Fruit fly (Drosophila melanogaster) whole organism, embryonic: ENCODE data around the gene CG33695.
A peak's percentile ranks its signal among the peaks of the same experiment; 100 is the strongest.

ENCODE experiments used
- Ada2b ChIP-seq: fragments of 200-800 bp; sonication (Bioruptor generic); IDR thresholded peaks from 2 replicates; pipeline ENCODE4 v1.3.6; 2022; ENCODE audit warnings: missing biosample characterization, missing genetic modification characterization
- Awh ChIP-seq: fragments of 200-800 bp; sonication (Bioruptor generic); IDR thresholded peaks from 2 replicates; pipeline ENCODE4, ENCODE4 v1.3.6; 2022; ENCODE audit warnings: missing biosample characterization, missing genetic modification characterization
- Blimp-1 ChIP-seq: fragments of 200-800 bp; sonication (Bioruptor generic); optimal IDR thresholded peaks from 3 replicates; lab custom pipeline; 2018; ENCODE audit warnings: missing biosample characterization, missing genetic modification characterization, mild to moderate bottlenecking, moderate library complexity, missing genetic modification reagents
- CG10147 ChIP-seq: fragments of 200-800 bp; sonication (Bioruptor generic); optimal IDR thresholded peaks from 2 replicates; lab custom pipeline; 2019; ENCODE audit warnings: missing biosample characterization, mild to moderate bottlenecking, missing genetic modification characterization, moderate library complexity
- CG10979 ChIP-seq: fragments of 200-800 bp; sonication (Bioruptor generic); optimal IDR thresholded peaks from 2 replicates; lab custom pipeline; 2018; ENCODE audit warnings: missing biosample characterization, mild to moderate bottlenecking, missing genetic modification characterization, moderate library complexity
- CG11504 ChIP-seq: fragments of 200-800 bp; sonication (Bioruptor generic); optimal IDR thresholded peaks from 3 replicates; lab custom pipeline; 2019; ENCODE audit warnings: missing biosample characterization, mild to moderate bottlenecking, missing genetic modification characterization, moderate library complexity
- CG12219 ChIP-seq: fragments of 200-800 bp; sonication (Bioruptor generic); optimal IDR thresholded peaks from 3 replicates; lab custom pipeline; 2018; ENCODE audit warnings: missing biosample characterization, mild to moderate bottlenecking, missing genetic modification characterization
- CG12236 ChIP-seq: fragments of 200-800 bp; sonication (Bioruptor generic); optimal IDR thresholded peaks from 2 replicates; lab custom pipeline; 2016; ENCODE audit warnings: missing biosample characterization, missing genetic modification characterization
- CG13287 ChIP-seq: fragments of 200-800 bp; sonication (Bioruptor generic); IDR thresholded peaks from 2 replicates; pipeline ENCODE4 v1.3.6; 2022; ENCODE audit warnings: missing biosample characterization, missing genetic modification characterization; ENCODE audit not compliant: partially characterized antibody
- CG13424 ChIP-seq: fragments of 200-800 bp; sonication (Bioruptor generic); optimal IDR thresholded peaks from 2 replicates; lab custom pipeline; 2019; ENCODE audit warnings: missing biosample characterization, mild to moderate bottlenecking, missing genetic modification characterization, moderate library complexity
- CG13775 ChIP-seq: fragments of 200-800 bp; sonication (Bioruptor generic); optimal IDR thresholded peaks from 3 replicates; lab custom pipeline; 2017; ENCODE audit warnings: missing biosample characterization, mild to moderate bottlenecking, missing genetic modification characterization
- CG15696 ChIP-seq: fragments of 200-800 bp; sonication (Bioruptor generic); optimal IDR thresholded peaks from 2 replicates; lab custom pipeline; 2019; ENCODE audit warnings: missing biosample characterization, mild to moderate bottlenecking, missing genetic modification characterization, moderate library complexity
- CG17328 ChIP-seq: fragments of 200-800 bp; sonication (Bioruptor generic); IDR thresholded peaks from 2 replicates; pipeline ENCODE4 v1.3.6; 2022; ENCODE audit warnings: missing biosample characterization, missing genetic modification characterization
- CG17359 ChIP-seq: fragments of 200-800 bp; sonication (Bioruptor generic); optimal IDR thresholded peaks from 3 replicates; lab custom pipeline; 2018; ENCODE audit warnings: missing biosample characterization, mild to moderate bottlenecking, missing genetic modification characterization, moderate library complexity
- CG17612 ChIP-seq: fragments of 200-800 bp; sonication (Bioruptor generic); IDR thresholded peaks from 2 replicates; pipeline ENCODE4 v1.3.6; 2022; ENCODE audit warnings: missing biosample characterization, missing genetic modification characterization
- CG17829 ChIP-seq: fragments of 200-800 bp; optimal IDR thresholded peaks from 2 replicates; lab custom pipeline; 2019; ENCODE audit warnings: missing biosample characterization, mild to moderate bottlenecking, missing genetic modification characterization, moderate library complexity
- CG17912 ChIP-seq: fragments of 200-800 bp; sonication (Bioruptor generic); optimal IDR thresholded peaks from 2 replicates; lab custom pipeline; 2018; ENCODE audit warnings: missing biosample characterization, mild to moderate bottlenecking, missing genetic modification characterization
- CG18262 ChIP-seq: fragments of 200-800 bp; optimal IDR thresholded peaks from 3 replicates; lab custom pipeline; 2019; ENCODE audit warnings: missing biosample characterization, mild to moderate bottlenecking, missing genetic modification characterization, moderate library complexity
- CG3726 ChIP-seq: fragments of 200-800 bp; sonication (Bioruptor generic); IDR thresholded peaks from 3 replicates; pipeline ENCODE4, ENCODE4 v1.3.6; 2022; ENCODE audit warnings: missing biosample characterization, missing genetic modification characterization
- CG4854 ChIP-seq: fragments of 200-800 bp; sonication (Bioruptor generic); optimal IDR thresholded peaks from 2 replicates; lab custom pipeline; 2016; ENCODE audit warnings: missing biosample characterization, missing genetic modification characterization, inconsistent platforms
- CG5180 ChIP-seq: fragments of 200-800 bp; sonication (Bioruptor generic); optimal IDR thresholded peaks from 3 replicates; lab custom pipeline; 2017; ENCODE audit warnings: missing biosample characterization, missing genetic modification characterization, mild to moderate bottlenecking, moderate library complexity, missing genetic modification reagents
- CG8765 ChIP-seq: fragments of 200-800 bp; sonication (Bioruptor generic); IDR thresholded peaks from 2 replicates; pipeline ENCODE4 v1.3.6; 2022; ENCODE audit warnings: missing biosample characterization, missing genetic modification characterization
- Dip3 ChIP-seq: fragments of 200-800 bp; sonication (Bioruptor generic); optimal IDR thresholded peaks from 3 replicates; lab custom pipeline; 2016; ENCODE audit warnings: missing biosample characterization, missing genetic modification characterization
- Nf-YB ChIP-seq: fragments of 200-800 bp; sonication (Bioruptor generic); optimal IDR thresholded peaks from 3 replicates; lab custom pipeline; 2019; ENCODE audit warnings: missing biosample characterization, mild to moderate bottlenecking, missing genetic modification characterization, moderate library complexity
- Nf-YC ChIP-seq: fragments of 200-800 bp; optimal IDR thresholded peaks from 3 replicates; lab custom pipeline; 2019; ENCODE audit warnings: missing biosample characterization, mild to moderate bottlenecking, missing genetic modification characterization, moderate library complexity
- Ravus ChIP-seq: fragments of 200-800 bp; sonication (Bioruptor generic); IDR thresholded peaks from 2 replicates; pipeline ENCODE4 v1.3.6; 2022; ENCODE audit warnings: missing biosample characterization, missing genetic modification characterization
- Trl ChIP-seq, 3 experiments: fragments of >200 bp in 2 of 3; fragments of 200-800 bp in 1 of 3; sonication (Bioruptor generic) in 1 of 3; optimal IDR thresholded peaks; 2 replicates in 1 of 3; 3 replicates in 2 of 3; lab custom pipeline; 2016 to 2017; ENCODE audit warnings: missing biosample characterization in 1 of 3, missing genetic modification characterization in 1 of 3
- Xrp1 ChIP-seq: fragments of 200-800 bp; sonication (Bioruptor generic); IDR thresholded peaks from 2 replicates; pipeline ENCODE4 v1.3.6; 2022; ENCODE audit warnings: missing biosample characterization, missing genetic modification characterization
- bsh ChIP-seq, 2 experiments: fragments of 200-800 bp; sonication (Bioruptor generic); optimal IDR thresholded peaks; 2 replicates each; lab custom pipeline; 2017 to 2018; ENCODE audit warnings: mild to moderate bottlenecking in 2 of 2, missing biosample characterization in 2 of 2, missing genetic modification characterization in 2 of 2, moderate library complexity in 1 of 2
- cg ChIP-seq: fragments of 200-800 bp; sonication (Bioruptor generic); optimal IDR thresholded peaks from 3 replicates; lab custom pipeline; 2019; ENCODE audit warnings: missing biosample characterization, mild to moderate bottlenecking, missing genetic modification characterization, moderate library complexity
- chinmo ChIP-seq: fragments of 200-800 bp; sonication (Bioruptor generic); IDR thresholded peaks from 4 replicates; pipeline ENCODE4 v1.3.6; 2022; ENCODE audit warnings: missing biosample characterization, missing genetic modification characterization; ENCODE audit not compliant: partially characterized antibody
- crol ChIP-seq: fragments of 200-800 bp; sonication (Bioruptor generic); IDR thresholded peaks from 2 replicates; pipeline ENCODE4 v1.3.6; 2022; ENCODE audit warnings: missing biosample characterization, missing genetic modification characterization
- dmrt99B ChIP-seq: fragments of 200-800 bp; sonication (Bioruptor generic); optimal IDR thresholded peaks from 2 replicates; lab custom pipeline; 2018; ENCODE audit warnings: missing biosample characterization, mild to moderate bottlenecking, missing genetic modification characterization, moderate library complexity
- fd96Cb ChIP-seq: fragments of 200-800 bp; sonication (Bioruptor generic); optimal IDR thresholded peaks from 2 replicates; lab custom pipeline; 2018; ENCODE audit warnings: missing biosample characterization, mild to moderate bottlenecking, missing genetic modification characterization, moderate library complexity
- gem ChIP-seq: fragments of 200-800 bp; sonication (Bioruptor generic); optimal IDR thresholded peaks from 2 replicates; lab custom pipeline; 2019; ENCODE audit warnings: missing biosample characterization, mild to moderate bottlenecking, missing genetic modification characterization, moderate library complexity
- inv ChIP-seq: fragments of 200-800 bp; sonication (Bioruptor generic); IDR thresholded peaks from 2 replicates; pipeline ENCODE4 v1.3.6; 2022; ENCODE audit warnings: missing biosample characterization, missing genetic modification characterization; ENCODE audit not compliant: partially characterized antibody
- kni ChIP-seq: fragments of 200-800 bp; sonication (Bioruptor generic); optimal IDR thresholded peaks from 3 replicates; lab custom pipeline; 2017; ENCODE audit warnings: mild to moderate bottlenecking, missing biosample characterization, missing genetic modification reagents, missing genetic modification characterization
- lmd ChIP-seq: fragments of 200-800 bp; sonication (Bioruptor generic); IDR thresholded peaks from 2 replicates; pipeline ENCODE4 v1.3.6; 2022; ENCODE audit warnings: missing biosample characterization, missing genetic modification characterization
- phol ChIP-seq: fragments of 200-800 bp; sonication (Bioruptor generic); optimal IDR thresholded peaks from 3 replicates; lab custom pipeline; 2018; ENCODE audit warnings: missing biosample characterization, mild to moderate bottlenecking, missing genetic modification characterization, moderate library complexity
- psq ChIP-seq: fragments of 200-800 bp; sonication (Bioruptor generic); optimal IDR thresholded peaks from 2 replicates; lab custom pipeline; 2017; ENCODE audit warnings: missing biosample characterization, missing genetic modification characterization
- schlank ChIP-seq: fragments of 200-800 bp; sonication (Bioruptor generic); optimal IDR thresholded peaks from 2 replicates; lab custom pipeline; 2018; ENCODE audit warnings: missing biosample characterization, mild to moderate bottlenecking, missing genetic modification characterization
- sens ChIP-seq: fragments of 200-800 bp; sonication (Bioruptor generic); peaks from one replicate; lab custom pipeline; 2016; ENCODE audit warnings: missing biosample characterization, missing genetic modification characterization
- sqz ChIP-seq: fragments of 200-800 bp; sonication (Bioruptor generic); optimal IDR thresholded peaks from 3 replicates; lab custom pipeline; 2018; ENCODE audit warnings: missing biosample characterization, mild to moderate bottlenecking, missing genetic modification characterization
- tap ChIP-seq: fragments of 200-800 bp; optimal IDR thresholded peaks from 3 replicates; lab custom pipeline; 2019; ENCODE audit warnings: missing biosample characterization, mild to moderate bottlenecking, missing genetic modification characterization, moderate library complexity
- toy ChIP-seq: fragments of 200-800 bp; sonication (Bioruptor generic); IDR thresholded peaks from 2 replicates; pipeline ENCODE4 v1.3.6; 2022; ENCODE audit warnings: missing biosample characterization, missing genetic modification characterization
- usp ChIP-seq: fragments of >200 bp; optimal IDR thresholded peaks from 2 replicates; lab custom pipeline; 2017; ENCODE audit warnings: missing biosample characterization, missing genetic modification characterization
- vvl ChIP-seq: fragments of 200-800 bp; sonication (Bioruptor generic); IDR thresholded peaks from 2 replicates; pipeline ENCODE4 v1.3.6; 2022; ENCODE audit warnings: missing biosample characterization, missing genetic modification characterization
- zen ChIP-seq: fragments of 200-800 bp; sonication (Bioruptor generic); optimal IDR thresholded peaks from 3 replicates; lab custom pipeline; 2018; ENCODE audit warnings: missing biosample characterization, mild to moderate bottlenecking, missing genetic modification characterization, moderate library complexity

The CG33695 gene

DNA sequence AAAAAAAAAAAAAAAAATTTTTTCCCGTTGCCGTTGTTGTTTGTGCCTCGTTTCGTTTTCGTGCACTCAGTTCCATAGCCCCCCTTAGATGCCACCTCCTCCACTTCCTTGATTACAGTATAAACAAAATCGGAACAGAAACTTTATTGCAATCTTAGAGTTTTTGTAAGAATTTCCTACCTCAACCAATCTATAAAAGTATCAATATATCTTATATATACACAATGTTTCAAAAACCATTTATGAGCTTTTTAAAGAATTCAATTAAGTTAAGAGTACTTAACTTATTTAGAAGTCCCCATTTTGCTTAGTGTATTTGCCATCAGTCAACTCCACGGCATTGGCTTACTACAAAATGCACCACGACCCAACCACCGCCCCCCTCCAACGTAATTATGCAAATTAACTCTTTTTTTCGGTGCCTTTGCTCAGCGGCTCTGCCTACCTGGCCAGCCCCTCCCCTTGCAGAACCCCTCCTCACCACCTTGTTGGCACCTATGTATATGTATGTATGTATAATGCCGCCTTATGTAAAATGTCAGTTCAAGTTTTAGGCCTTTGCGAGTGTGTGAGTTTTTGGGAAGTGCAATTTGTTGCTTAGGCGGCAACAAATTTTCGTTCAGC is 39.9 kb downstream of the CG33695 start:
- no peak for TF ChIP-seq CG15696 (tag; lab: Kevin White, UChicago)
- TF ChIP-seq vvl (GFP tag; lab: Robert Waterston, UW), result peak; percentile 94
- TF ChIP-seq zen (tag; lab: Kevin White, UChicago), result no peak
- no peak for TF ChIP-seq CG17359 (tag; lab: Kevin White, UChicago)
- TF ChIP-seq Awh (GFP tag; lab: Robert Waterston, UW), result peak; percentile 27; the same call in 1 of the 2 replicates
- TF ChIP-seq dmrt99B (tag; lab: Kevin White, UChicago), result peak; percentile 33
- TF ChIP-seq Ada2b (GFP tag; lab: Robert Waterston, UW), result no peak
- no peak for TF ChIP-seq CG17912
- no peak for TF ChIP-seq usp (GFP tag; lab: Kevin White, UChicago)
- TF ChIP-seq toy (GFP tag; lab: Robert Waterston, UW), result no peak
- TF ChIP-seq Nf-YB (GFP tag; lab: Kevin White, UChicago), result peak; percentile 2
- peak; percentile 25 for TF ChIP-seq Blimp-1 (GFP tag; lab: Kevin White, UChicago)
- no peak for TF ChIP-seq kni (GFP tag; lab: Kevin White, UChicago)
- no peak for TF ChIP-seq CG8765
- peak; percentile 9 for TF ChIP-seq phol
- TF ChIP-seq sqz (GFP tag; lab: Kevin White, UChicago), result peak; percentile 38
- peak; percentile 51 for TF ChIP-seq crol
- 0 out of 2 replicates have a peak, but pooled peaks have one; percentile 13 for TF ChIP-seq lmd
- TF ChIP-seq CG12236 (GFP tag; lab: Kevin White, UChicago), result no peak
- no peak for TF ChIP-seq CG5180 (GFP tag; lab: Kevin White, UChicago)
- TF ChIP-seq CG11504 (tag; lab: Kevin White, UChicago), result peak; percentile 45
- no peak for TF ChIP-seq CG13775
- peak in 1 of 2 experiments; percentile 13 for TF ChIP-seq bsh (GFP tag; optimal IDR thresholded peaks at IDR 0.05; lab: Kevin White, UChicago)
- peak; percentile 2 for TF ChIP-seq CG17829
- TF ChIP-seq CG18262 (tag; lab: Kevin White, UChicago), result peak; percentile 17
- TF ChIP-seq tap (tag; lab: Kevin White, UChicago), result no peak
- 0 out of 2 replicates have a peak, but pooled peaks have one; percentile 8 for TF ChIP-seq Xrp1 (GFP tag; lab: Robert Waterston, UW)
- peak; percentile 57 for TF ChIP-seq Nf-YC (tag; lab: Kevin White, UChicago)
- peak; percentile 0 for TF ChIP-seq fd96Cb (tag; lab: Kevin White, UChicago)
- peak; percentile 22 for TF ChIP-seq gem (tag; lab: Kevin White, UChicago)
- peak; percentile 74 for TF ChIP-seq sens (GFP tag; lab: Kevin White, UChicago)
- peak; percentile 11 for TF ChIP-seq cg (GFP tag; lab: Kevin White, UChicago)
- TF ChIP-seq CG10147 (GFP tag; lab: Kevin White, UChicago), result no peak
- no peak for TF ChIP-seq schlank (tag; lab: Kevin White, UChicago)
- TF ChIP-seq CG12219 (GFP tag; lab: Kevin White, UChicago), result no peak
- peak; percentile 22 for TF ChIP-seq CG10979 (tag; lab: Kevin White, UChicago)
- no peak for TF ChIP-seq Ravus (GFP tag; lab: Robert Waterston, UW)
- TF ChIP-seq CG13424 (tag; lab: Kevin White, UChicago), result no peak
- TF ChIP-seq Trl (optimal IDR thresholded peaks at IDR 0.05; lab: Kevin White, UChicago), result no peak
- no peak for TF ChIP-seq Trl (GFP tag; optimal IDR thresholded peaks at IDR 0.05; lab: Kevin White, UChicago)
- no peak for TF ChIP-seq psq (GFP tag; lab: Kevin White, UChicago)
- no peak for TF ChIP-seq CG17612
- TF ChIP-seq Dip3 (GFP tag; lab: Kevin White, UChicago), result no peak
- no peak for TF ChIP-seq CG4854 (GFP tag; lab: Kevin White, UChicago)
- no peak for TF ChIP-seq inv (GFP tag; lab: Robert Waterston, UW)
- no peak for TF ChIP-seq CG13287 (GFP tag; lab: Robert Waterston, UW)
- 0 out of 4 replicates have a peak, but pooled peaks have one; percentile 34 for TF ChIP-seq chinmo (GFP tag; lab: Robert Waterston, UW)
- no peak for TF ChIP-seq CG3726 (GFP tag; lab: Robert Waterston, UW)
- TF ChIP-seq CG17328 (GFP tag; lab: Robert Waterston, UW), result 0 out of 2 replicates have a peak, but pooled peaks have one; percentile 15
